Fruit fly (Drosophila melanogaster) whole organism, pupa: ENCODE measurements around the gene tgo.

ENCODE experiments used
- CG10348 ChIP-seq: fragments of 200-800 bp; sonication (Bioruptor generic); IDR thresholded peaks from 2 replicates; pipeline ENCODE4 v1.3.6; 2022; ENCODE audit warnings: missing biosample characterization, missing genetic modification characterization
- CG12605 ChIP-seq: fragments of 200-800 bp; sonication (Bioruptor generic); IDR thresholded peaks from 2 replicates; pipeline ENCODE4 v1.3.6; 2022; ENCODE audit warnings: missing biosample characterization, missing genetic modification characterization
- CG13204 ChIP-seq: fragments of 200-800 bp; sonication (Bioruptor generic); optimal IDR thresholded peaks from 2 replicates; lab custom pipeline; 2018; ENCODE audit warnings: missing biosample characterization, mild to moderate bottlenecking, missing genetic modification characterization, moderate library complexity
- CG14655 ChIP-seq: fragments of 200-800 bp; sonication (Bioruptor generic); optimal IDR thresholded peaks from 3 replicates; lab custom pipeline; 2017; ENCODE audit warnings: mild to moderate bottlenecking, missing biosample characterization, missing genetic modification reagents, missing genetic modification characterization
- CG15710 ChIP-seq: fragments of 200-800 bp; sonication (Bioruptor generic); optimal IDR thresholded peaks from 2 replicates; lab custom pipeline; 2018; ENCODE audit warnings: missing biosample characterization, mild to moderate bottlenecking, missing genetic modification characterization, moderate library complexity
- CG17806 ChIP-seq: fragments of 200-800 bp; sonication (Bioruptor generic); optimal IDR thresholded peaks from 2 replicates; lab custom pipeline; 2018; ENCODE audit warnings: missing biosample characterization, mild to moderate bottlenecking, missing genetic modification characterization, moderate library complexity
- CG32121 ChIP-seq: fragments of 200-800 bp; sonication (Bioruptor generic); IDR thresholded peaks from 2 replicates; pipeline ENCODE4 v1.3.6; 2022; ENCODE audit warnings: missing biosample characterization, missing genetic modification characterization
- CG34367 ChIP-seq: fragments of 200-800 bp; sonication (Bioruptor generic); optimal IDR thresholded peaks from 2 replicates; lab custom pipeline; 2018; ENCODE audit warnings: missing biosample characterization, mild to moderate bottlenecking, missing genetic modification characterization
- CG4496 ChIP-seq: fragments of 200-800 bp; sonication (Bioruptor generic); IDR thresholded peaks from 3 replicates; pipeline ENCODE4 v1.3.6; 2022; ENCODE audit warnings: missing biosample characterization, missing genetic modification characterization
- CG8159 ChIP-seq: fragments of 200-800 bp; sonication (Bioruptor generic); optimal IDR thresholded peaks from 3 replicates; lab custom pipeline; 2018; ENCODE audit warnings: missing biosample characterization, mild to moderate bottlenecking, missing genetic modification characterization, moderate library complexity
- CG8301 ChIP-seq: fragments of 200-800 bp; sonication (Bioruptor generic); optimal IDR thresholded peaks from 2 replicates; lab custom pipeline; 2018; ENCODE audit warnings: missing biosample characterization, mild to moderate bottlenecking, missing genetic modification characterization
- CG9948 ChIP-seq: fragments of 200-800 bp; sonication (Bioruptor generic); optimal IDR thresholded peaks from 2 replicates; lab custom pipeline; 2018; ENCODE audit warnings: missing biosample characterization, mild to moderate bottlenecking, missing genetic modification characterization, moderate library complexity
- D1 ChIP-seq: fragments of 200-800 bp; sonication (Bioruptor generic); optimal IDR thresholded peaks from 2 replicates; lab custom pipeline; 2018; ENCODE audit warnings: missing biosample characterization, mild to moderate bottlenecking, missing genetic modification characterization, moderate library complexity
- EcR ChIP-seq: fragments of 200-800 bp; sonication (Bioruptor generic); optimal IDR thresholded peaks from 3 replicates; lab custom pipeline; 2019; ENCODE audit warnings: missing biosample characterization, missing genetic modification characterization, mild to moderate bottlenecking, moderate library complexity, missing genetic modification reagents
- Ets98B ChIP-seq: fragments of 200-800 bp; sonication (Bioruptor generic); IDR thresholded peaks from 2 replicates; pipeline ENCODE4 v1.3.6; 2022; ENCODE audit warnings: missing biosample characterization, missing genetic modification characterization
- Pif1A ChIP-seq: fragments of 200-800 bp; sonication (Bioruptor generic); optimal IDR thresholded peaks from 3 replicates; lab custom pipeline; 2016; ENCODE audit warnings: missing biosample characterization, missing genetic modification characterization
- Pif1B ChIP-seq: fragments of 200-800 bp; sonication (Bioruptor generic); optimal IDR thresholded peaks from 3 replicates; lab custom pipeline; 2016; ENCODE audit warnings: missing biosample characterization, missing genetic modification characterization
- Snoo ChIP-seq: fragments of 200-800 bp; sonication (Bioruptor generic); optimal IDR thresholded peaks from 3 replicates; lab custom pipeline; 2017; ENCODE audit warnings: missing biosample characterization, mild to moderate bottlenecking, missing genetic modification characterization, inconsistent platforms
- fd96Ca ChIP-seq: fragments of 200-800 bp; sonication (Bioruptor generic); IDR thresholded peaks from 3 replicates; pipeline ENCODE4 v1.3.6; 2022; ENCODE audit warnings: missing biosample characterization, missing genetic modification characterization
- gl ChIP-seq: fragments of 200-800 bp; sonication (Bioruptor generic); optimal IDR thresholded peaks from 2 replicates; lab custom pipeline; 2018; ENCODE audit warnings: missing biosample characterization, mild to moderate bottlenecking, missing genetic modification characterization
- rn ChIP-seq: fragments of 200-800 bp; sonication (Bioruptor generic); IDR thresholded peaks from 2 replicates; pipeline ENCODE4 v1.3.6; 2022; ENCODE audit warnings: missing biosample characterization, missing genetic modification characterization

The tgo gene

DNA sequence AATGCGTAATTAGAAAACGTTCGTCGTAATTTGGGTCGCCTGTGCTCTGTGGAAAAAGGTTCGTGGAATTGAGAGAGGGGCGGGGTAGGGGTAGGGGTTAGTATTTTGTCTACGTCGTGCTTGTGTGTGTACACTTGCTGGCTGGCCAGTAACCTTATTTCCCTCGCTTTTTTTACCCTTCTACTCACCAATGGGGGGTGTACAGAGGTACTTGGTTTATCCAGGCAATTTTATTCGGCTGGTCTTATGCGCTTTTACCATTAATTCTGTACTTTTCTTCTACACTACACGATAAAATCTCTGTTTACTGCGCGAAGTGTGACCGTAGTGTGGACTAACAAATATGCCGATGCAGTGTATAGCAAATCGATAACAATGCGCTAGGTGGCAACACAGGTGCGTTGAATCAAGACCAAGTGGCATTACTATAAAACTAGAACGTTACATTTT lies at the start of gene tgo:
tgo (minus strand) TSS at position 334 of the 450 bp plus-strand sequence.
- TF ChIP-seq CG8301 (tag; lab: Kevin White, UChicago) (no peak), CG17806 (no peak), gl (no peak), Pif1A (GFP tag; lab: Kevin White, UChicago) (no peak), D1 (tag; lab: Kevin White, UChicago) (no peak), Ets98B (no peak), Pif1B (GFP tag; lab: Kevin White, UChicago) (no peak), rn (GFP tag; lab: Robert Waterston, UW) (no peak), CG8159 (no peak), CG4496 (GFP tag; lab: Robert Waterston, UW) (no peak), CG13204 (GFP tag; lab: Kevin White, UChicago) (no peak), CG34367 (tag; lab: Kevin White, UChicago) (no peak), CG14655 (GFP tag; lab: Kevin White, UChicago) (no peak), CG12605 (GFP tag; lab: Robert Waterston, UW) (no peak), Snoo (tag; lab: Kevin White, UChicago) (no peak), CG9948 (tag; lab: Kevin White, UChicago) (no peak), EcR (GFP tag; lab: Kevin White, UChicago) (peak; percentile 28), CG32121 (GFP tag; lab: Robert Waterston, UW) (no peak), CG15710 (tag; lab: Kevin White, UChicago) (peak; percentile 12), CG10348 (GFP tag; lab: Robert Waterston, UW) (no peak), fd96Ca (0 out of 3 replicates have a peak, but pooled peaks have one; percentile 12)

DNA sequence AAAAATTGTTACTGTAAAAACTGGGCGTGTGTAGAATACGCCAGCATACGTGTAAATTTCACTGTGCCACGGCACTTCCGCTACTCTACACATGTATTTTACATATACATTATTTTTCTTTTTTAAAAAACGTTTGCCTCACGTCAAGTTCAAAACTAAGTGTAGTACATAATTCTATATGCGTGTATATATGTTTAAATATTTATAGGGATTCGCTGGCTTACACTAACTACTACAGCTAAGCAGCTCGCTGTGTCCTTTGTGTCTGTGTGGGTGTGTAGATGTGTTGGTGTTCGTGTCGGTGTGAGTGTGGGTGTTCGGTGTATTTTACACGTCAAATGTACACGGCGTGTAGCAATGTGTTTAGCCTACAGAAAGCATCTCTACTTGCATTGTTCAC lies 48.6 kb upstream of the tgo start:
- TF ChIP-seq CG10348 (GFP tag; lab: Robert Waterston, UW), result no peak
- TF ChIP-seq fd96Ca, result no peak
- TF ChIP-seq D1 (tag; lab: Kevin White, UChicago), result peak; percentile 21
- TF ChIP-seq, all 21 proteins: peak for 1

dm6 chr3R:9064874-9065273 lies 45.1 kb upstream of the tgo start, which contains the start of the genes beag and Ada:
Gene beag (minus strand): TSS chr3R:9065078.
Gene Ada (plus strand): TSS chr3R:9065183.
- 0 out of 2 replicates have a peak, but pooled peaks have one; percentile 10 for TF ChIP-seq Ets98B
- no peak for TF ChIP-seq gl
- no peak for TF ChIP-seq CG17806
- peak; percentile 54; the same call in 2 of the 3 replicates for TF ChIP-seq CG4496 (GFP tag; lab: Robert Waterston, UW)
- no peak for TF ChIP-seq rn (GFP tag; lab: Robert Waterston, UW)
- TF ChIP-seq Pif1A (GFP tag; lab: Kevin White, UChicago), result no peak
- no peak for TF ChIP-seq EcR (GFP tag; lab: Kevin White, UChicago)
- no peak for TF ChIP-seq Pif1B (GFP tag; lab: Kevin White, UChicago)

dm6 chr3R:9062756-9063155 lies 42.9 kb upstream of the tgo start:
- TF ChIP-seq EcR (GFP tag; lab: Kevin White, UChicago) (no peak), Ets98B (peak; percentile 17; the same call in 1 of the 2 replicates), CG12605 (GFP tag; lab: Robert Waterston, UW) (peak; percentile 69), Snoo (tag; lab: Kevin White, UChicago) (no peak), gl (no peak), CG32121 (GFP tag; lab: Robert Waterston, UW) (0 out of 2 replicates have a peak, but pooled peaks have one; percentile 13), CG4496 (GFP tag; lab: Robert Waterston, UW) (peak; percentile 64; the same call in 2 of the 3 replicates), fd96Ca (peak; percentile 67; the same call in 1 of the 3 replicates), CG10348 (GFP tag; lab: Robert Waterston, UW) (no peak), CG9948 (tag; lab: Kevin White, UChicago) (peak; percentile 13), rn (GFP tag; lab: Robert Waterston, UW) (no peak), D1 (tag; lab: Kevin White, UChicago) (no peak), Pif1A (GFP tag; lab: Kevin White, UChicago) (no peak), CG8159 (no peak), CG8301 (tag; lab: Kevin White, UChicago) (no peak), CG13204 (GFP tag; lab: Kevin White, UChicago) (no peak), CG14655 (GFP tag; lab: Kevin White, UChicago) (no peak), CG15710 (tag; lab: Kevin White, UChicago) (peak; percentile 23), CG34367 (tag; lab: Kevin White, UChicago) (no peak), CG17806 (peak; percentile 21), Pif1B (GFP tag; lab: Kevin White, UChicago) (no peak)

DNA sequence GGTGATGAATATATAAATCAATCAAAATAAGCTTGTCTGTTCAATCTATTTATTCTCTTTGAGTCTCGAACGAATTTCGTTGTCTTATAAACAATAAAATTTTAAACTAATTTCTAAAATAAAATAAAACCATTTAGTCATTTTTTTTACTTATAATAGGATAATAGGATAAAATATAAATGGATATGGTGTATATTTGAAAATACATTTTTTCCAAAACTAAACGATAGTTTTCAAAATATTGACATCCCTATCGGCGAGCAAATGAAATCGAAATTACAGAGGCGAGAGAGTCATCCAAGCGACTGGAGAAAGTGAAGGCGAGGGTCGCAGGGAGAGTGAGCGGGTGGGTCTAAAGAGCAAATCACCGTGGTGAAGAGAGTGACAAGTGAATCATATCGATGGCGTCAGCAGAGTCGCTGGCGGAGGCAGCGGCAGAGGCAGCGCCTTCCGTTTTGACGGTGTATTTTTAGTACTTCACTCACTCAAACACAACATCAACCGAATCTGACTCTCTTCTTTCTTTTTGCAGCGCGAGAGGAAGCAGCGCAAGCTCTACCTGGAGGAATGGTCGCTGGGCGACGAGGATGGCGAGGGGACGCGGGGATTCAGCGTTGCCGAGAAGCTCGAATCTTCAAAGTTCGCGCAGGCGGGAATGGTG lies 37.7 kb upstream of the tgo start:
- TF ChIP-seq CG8159, result peak; percentile 89
- TF ChIP-seq fd96Ca, result no peak
- TF ChIP-seq CG10348 (GFP tag; lab: Robert Waterston, UW), result no peak
- no peak for TF ChIP-seq CG4496 (GFP tag; lab: Robert Waterston, UW)
- TF ChIP-seq CG8301 (tag; lab: Kevin White, UChicago), result peak; percentile 97
- TF ChIP-seq Pif1B (GFP tag; lab: Kevin White, UChicago), result peak; percentile 89
- no peak for TF ChIP-seq rn (GFP tag; lab: Robert Waterston, UW)
- TF ChIP-seq CG32121 (GFP tag; lab: Robert Waterston, UW), result no peak
- TF ChIP-seq D1 (tag; lab: Kevin White, UChicago), result peak; percentile 92
- TF ChIP-seq CG9948 (tag; lab: Kevin White, UChicago), result peak; percentile 93
- peak; percentile 88 for TF ChIP-seq CG13204 (GFP tag; lab: Kevin White, UChicago)
- peak; percentile 85 for TF ChIP-seq CG15710 (tag; lab: Kevin White, UChicago)
- peak; percentile 98 for TF ChIP-seq CG14655 (GFP tag; lab: Kevin White, UChicago)
- peak; percentile 96 for TF ChIP-seq Snoo (tag; lab: Kevin White, UChicago)
- TF ChIP-seq Ets98B, result no peak
- TF ChIP-seq Pif1A (GFP tag; lab: Kevin White, UChicago), result peak; percentile 91
- peak; percentile 87 for TF ChIP-seq gl
- peak; percentile 57 for TF ChIP-seq EcR (GFP tag; lab: Kevin White, UChicago)
- peak; percentile 87 for TF ChIP-seq CG17806
- no peak for TF ChIP-seq CG12605 (GFP tag; lab: Robert Waterston, UW)
- peak; percentile 76 for TF ChIP-seq CG34367 (tag; lab: Kevin White, UChicago)
